Worm (Caenorhabditis elegans): ENCODE measurements around the gene psmd-9.

psmd-9 gene

DNA sequence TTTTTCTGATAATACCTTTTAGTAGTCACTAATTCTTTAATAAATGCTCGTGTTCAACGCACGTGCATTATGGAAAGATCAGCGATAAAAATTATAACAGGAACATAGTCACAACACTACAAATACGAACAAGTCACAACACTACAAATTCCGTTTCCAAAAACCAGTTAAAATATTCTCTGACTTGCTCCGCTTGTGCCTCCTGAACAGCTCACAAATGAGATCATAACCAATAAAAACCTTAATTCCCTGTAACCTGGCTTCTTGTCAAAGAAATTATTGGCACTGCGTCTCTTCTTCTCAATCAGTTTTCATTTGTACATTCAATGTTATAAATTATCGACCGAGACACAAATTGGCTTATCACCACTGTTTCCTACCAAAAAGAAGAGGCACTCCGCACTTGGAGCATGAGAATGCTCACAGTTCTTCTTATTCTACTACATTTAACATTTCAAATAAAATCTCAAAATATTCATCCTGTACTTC, 17.5 kb downstream of the psmd-9 start, which contains the start of gene B0252.1:
Gene B0252.1, plus strand, starts transcription at position 318 of the 489 bp plus-strand sequence.
- TF ChIP-seq fkh-2 (tag; optimal IDR thresholded peaks at IDR 0.05) (no peak), pqm-1 (tag; optimal IDR thresholded peaks at IDR 0.05) (peak; percentile 26), ama-1 (optimal IDR thresholded peaks at IDR 0.05) (no peak), ztf-11 (tag; optimal IDR thresholded peaks at IDR 0.05) (no peak), nhr-25 (tag; optimal IDR thresholded peaks at IDR 0.05) (no peak), elt-1 (tag; optimal IDR thresholded peaks at IDR 0.05) (no peak), elt-2 (tag; optimal IDR thresholded peaks at IDR 0.05) (peak; percentile 65), tbx-2 (tag; optimal IDR thresholded peaks at IDR 0.05) (no peak), ztf-4 (tag; optimal IDR thresholded peaks at IDR 0.05) (no peak), nhr-76 (tag; optimal IDR thresholded peaks at IDR 0.05) (no peak), aly-2 (tag; optimal IDR thresholded peaks at IDR 0.05) (no peak), ceh-82 (tag; optimal IDR thresholded peaks at IDR 0.05) (no peak)

DNA sequence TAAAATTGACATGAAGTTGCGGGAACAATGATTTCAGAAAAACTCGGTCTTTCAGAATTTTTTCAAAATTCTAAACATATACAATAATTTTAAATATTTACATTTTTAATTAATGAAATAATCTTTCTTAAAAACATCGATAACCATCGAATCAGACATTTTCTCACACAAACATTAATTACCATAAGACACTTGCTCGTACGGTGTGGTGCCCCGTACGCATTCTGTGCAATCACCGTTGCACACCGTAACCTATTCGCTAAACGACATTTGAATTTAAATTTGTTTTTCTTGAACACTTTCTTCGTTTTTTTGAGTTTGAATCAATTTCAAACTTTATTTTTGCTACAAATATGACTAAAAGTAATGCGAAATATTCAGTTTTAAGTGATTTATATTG, 21.9 kb downstream of the psmd-9 start:
- TF ChIP-seq fos-1 (tag; optimal IDR thresholded peaks at IDR 0.05) (no peak), nhr-23 (tag; optimal IDR thresholded peaks at IDR 0.05) (no peak), ama-1 (optimal IDR thresholded peaks at IDR 0.05) (no peak), nhr-25 (tag; optimal IDR thresholded peaks at IDR 0.05) (no peak), pha-4 (tag; optimal IDR thresholded peaks at IDR 0.05) (no peak), skn-1 (tag; optimal IDR thresholded peaks at IDR 0.05) (no peak), nhr-11 (tag; optimal IDR thresholded peaks at IDR 0.05) (no peak), ceh-9 (tag; optimal IDR thresholded peaks at IDR 0.05) (no peak)

DNA sequence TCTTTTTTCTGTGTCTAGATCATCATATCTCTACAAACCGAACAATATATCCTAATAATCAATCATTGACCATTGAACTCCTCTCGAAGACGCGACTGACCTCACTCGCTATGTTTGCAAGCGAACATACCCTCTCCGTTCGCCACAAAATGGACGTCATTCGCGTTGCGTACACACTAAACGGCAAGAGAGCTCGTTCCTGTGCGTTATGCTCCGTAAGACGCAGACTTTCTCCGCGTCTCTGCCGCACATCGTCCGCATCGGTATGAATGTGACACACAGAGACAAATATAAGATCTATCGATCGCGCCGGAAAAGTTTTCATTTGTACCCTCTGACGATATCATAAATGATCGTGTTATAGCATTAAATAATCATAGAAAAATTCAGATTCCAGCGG, 24.2 kb downstream of the psmd-9 start:
- no peak for TF ChIP-seq nhr-11 (tag; optimal IDR thresholded peaks at IDR 0.05)
- no peak for TF ChIP-seq egl-27 (tag; optimal IDR thresholded peaks at IDR 0.05)
- no peak for TF ChIP-seq fos-1 (tag; optimal IDR thresholded peaks at IDR 0.05)
- TF ChIP-seq elt-1 (tag; optimal IDR thresholded peaks at IDR 0.05) = no peak
- no peak for TF ChIP-seq lsy-12 (tag; optimal IDR thresholded peaks at IDR 0.05)
- no peak for TF ChIP-seq nhr-43 (tag; optimal IDR thresholded peaks at IDR 0.05; ENCODE audit: poor library complexity, severe bottlenecking)
- TF ChIP-seq ZK546.5 (tag; optimal IDR thresholded peaks at IDR 0.05) = no peak
- no peak for TF ChIP-seq lin-15B (tag; optimal IDR thresholded peaks at IDR 0.05)
- TF ChIP-seq lin-39 (tag; optimal IDR thresholded peaks at IDR 0.05) = no peak
- TF ChIP-seq hmg-11 (tag; optimal IDR thresholded peaks at IDR 0.05) = no peak

- TF ChIP-seq lin-15B (tag; optimal IDR thresholded peaks at IDR 0.05) (peak; percentile 38), elt-2 (tag; optimal IDR thresholded peaks at IDR 0.05) (peak; percentile 92), lin-39 (tag; optimal IDR thresholded peaks at IDR 0.05) (peak; percentile 60), ceh-82 (tag; optimal IDR thresholded peaks at IDR 0.05) (no peak), egl-5 (tag; optimal IDR thresholded peaks at IDR 0.05) (no peak), R02D3.7 (tag; optimal IDR thresholded peaks at IDR 0.05) (peak; percentile 23), fkh-10 (GFP tag; optimal IDR thresholded peaks at IDR 0.05) (peak; percentile 44), skn-1 (tag; optimal IDR thresholded peaks at IDR 0.05) (peak; percentile 79), eor-1 (tag; optimal IDR thresholded peaks at IDR 0.05) (no peak), tbx-2 (tag; optimal IDR thresholded peaks at IDR 0.05) (peak; percentile 48), egl-27 (tag; optimal IDR thresholded peaks at IDR 0.05) (peak; percentile 59), hmg-11 (tag; optimal IDR thresholded peaks at IDR 0.05) (peak; percentile 86), snpc-4 (tag; optimal IDR thresholded peaks at IDR 0.05) (peak; percentile 72), jun-1 (tag; optimal IDR thresholded peaks at IDR 0.05) (peak; percentile 88), unc-62 (GFP tag; optimal IDR thresholded peaks at IDR 0.05) (peak; percentile 6), sea-2 (GFP tag; optimal IDR thresholded peaks at IDR 0.05) (no peak), nhr-23 (tag; optimal IDR thresholded peaks at IDR 0.05) (peak; percentile 46), nhr-25 (tag; optimal IDR thresholded peaks at IDR 0.05) (peak; percentile 37), pha-4 (tag; optimal IDR thresholded peaks at IDR 0.05) (peak; percentile 68), nfya-1 (tag; optimal IDR thresholded peaks at IDR 0.05; ENCODE audit: insufficient read depth) (peak; percentile 79), lsy-12 (tag; optimal IDR thresholded peaks at IDR 0.05) (peak; percentile 33), fkh-2 (tag; optimal IDR thresholded peaks at IDR 0.05) (no peak), pqm-1 (tag; optimal IDR thresholded peaks at IDR 0.05) (peak; percentile 56), ceh-28 (tag; optimal IDR thresholded peaks at IDR 0.05) (peak; percentile 42), mdl-1 (tag; optimal IDR thresholded peaks at IDR 0.05) (peak; percentile 62), nhr-67 (tag; optimal IDR thresholded peaks at IDR 0.05) (no peak), fos-1 (tag; optimal IDR thresholded peaks at IDR 0.05) (peak; percentile 37)
These were observed 24.6 kb downstream of the psmd-9 start for ce11 chrII:6926488-6926887.

Data from whole organism, L3 larva.